Worm (Caenorhabditis elegans) whole organism, young adult: ENCODE data around the gene C56A3.8.

Source experiments
- B0035.1 ChIP-seq: sonication (generic microtip); optimal IDR thresholded peaks from 2 replicates; lab custom pipeline; 2016; ENCODE audit warnings: missing genetic modification characterization, mild to moderate bottlenecking, missing compliant biosample characterization, missing genotype, missing genetic modification reagents
- B0261.1 ChIP-seq: sonication (generic microtip); optimal IDR thresholded peaks from 2 replicates; lab custom pipeline; 2016; ENCODE audit warnings: mild to moderate bottlenecking, missing genetic modification characterization, moderate library complexity, missing compliant biosample characterization
- C06A6.2 ChIP-seq: fragments of 200-800 bp; sonication (Bioruptor generic); conservative IDR thresholded peaks from 2 replicates; pipeline ENCODE4 v1.3.6; 2022; ENCODE audit warnings: missing genetic modification characterization, missing compliant biosample characterization
- D2030.7 ChIP-seq: fragments of 200-800 bp; sonication (Bioruptor generic); IDR thresholded peaks from 2 replicates; pipeline ENCODE4 v1.3.6; 2022; ENCODE audit warnings: missing genetic modification reagents, missing genetic modification characterization, missing compliant biosample characterization
- F23B12.7 ChIP-seq: sonication (generic microtip); optimal IDR thresholded peaks from 2 replicates; lab custom pipeline; 2017; ENCODE audit warnings: missing genetic modification characterization, mild to moderate bottlenecking, missing compliant biosample characterization, antibody characterized with exemption, moderate library complexity; ENCODE audit not compliant: insufficient read depth
- F39B2.1 ChIP-seq: fragments of 200-800 bp; sonication (Bioruptor generic); IDR thresholded peaks from 2 replicates; pipeline ENCODE4 v1.3.6; 2022; ENCODE audit warnings: missing genetic modification reagents, missing genetic modification characterization, missing compliant biosample characterization
- T07F8.4 ChIP-seq: sonication (generic microtip); optimal IDR thresholded peaks from 2 replicates; lab custom pipeline; 2016; ENCODE audit warnings: mild to moderate bottlenecking, missing genetic modification characterization, moderate library complexity, missing compliant biosample characterization
- T26A5.8 ChIP-seq: sonication (generic microtip); optimal IDR thresholded peaks from 2 replicates; lab custom pipeline; 2016; ENCODE audit warnings: missing genetic modification characterization, missing compliant biosample characterization
- Y56A3A.18 ChIP-seq: fragments of 200-800 bp; sonication (Bioruptor generic); IDR thresholded peaks from 2 replicates; pipeline ENCODE4 v1.3.6; 2022; ENCODE audit warnings: missing genetic modification reagents, missing genetic modification characterization, missing compliant biosample characterization
- Y95B8A.8 ChIP-seq: fragments of 200-800 bp; sonication (Bioruptor generic); IDR thresholded peaks from 2 replicates; pipeline ENCODE4 v1.3.6; 2022; ENCODE audit warnings: missing genetic modification reagents, missing genetic modification characterization, missing compliant biosample characterization
- atf-7 ChIP-seq: sonication (generic microtip); optimal IDR thresholded peaks from 2 replicates; lab custom pipeline; 2017; ENCODE audit warnings: mild to moderate bottlenecking, missing genetic modification characterization, missing compliant biosample characterization
- attf-3 ChIP-seq: fragments of 200-800 bp; sonication (Bioruptor generic); conservative IDR thresholded peaks from 2 replicates; pipeline ENCODE4 v1.3.6; 2022; ENCODE audit warnings: missing genetic modification reagents, missing genetic modification characterization, missing compliant biosample characterization
- bed-1 ChIP-seq: fragments of 200-800 bp; sonication (Bioruptor generic); IDR thresholded peaks from 2 replicates; pipeline ENCODE4 v1.3.6; 2022; ENCODE audit warnings: missing genetic modification reagents, missing genetic modification characterization, missing compliant biosample characterization
- ccch-3 ChIP-seq: fragments of 200-800 bp; sonication (Bioruptor generic); optimal IDR thresholded peaks from 2 replicates; lab custom pipeline; 2018; ENCODE audit warnings: mild to moderate bottlenecking, missing genetic modification characterization, missing compliant biosample characterization
- ceh-40 ChIP-seq: fragments of 200-800 bp; sonication (Bioruptor generic); IDR thresholded peaks from 2 replicates; pipeline ENCODE4 v1.3.6; 2022; ENCODE audit warnings: missing genetic modification characterization, missing compliant biosample characterization
- ceh-58 ChIP-seq: fragments of 200-800 bp; sonication (Bioruptor generic); IDR thresholded peaks from 2 replicates; pipeline ENCODE4 v1.3.6; 2022; ENCODE audit warnings: missing genetic modification characterization, missing compliant biosample characterization
- efl-1 ChIP-seq: fragments of 150-350 bp; optimal IDR thresholded peaks from 2 replicates; lab custom pipeline; 2014; ENCODE audit warnings: missing biosample characterization, missing genetic modification reagents, missing genetic modification characterization
- egl-18 ChIP-seq: fragments of 200-800 bp; sonication (Bioruptor generic); IDR thresholded peaks from 2 replicates; pipeline ENCODE4 v1.3.6; 2022; ENCODE audit warnings: missing genetic modification reagents, missing genetic modification characterization, missing compliant biosample characterization
- ets-4 ChIP-seq: fragments of 200-800 bp; sonication (Bioruptor generic); optimal IDR thresholded peaks from 2 replicates; lab custom pipeline; 2018; ENCODE audit warnings: mild to moderate bottlenecking, missing genetic modification characterization, missing compliant biosample characterization
- fkh-3 ChIP-seq: sonication (generic microtip); optimal IDR thresholded peaks from 2 replicates; lab custom pipeline; 2016; ENCODE audit warnings: mild to moderate bottlenecking, missing genetic modification characterization, missing compliant biosample characterization
- gei-17 ChIP-seq: fragments of 200-800 bp; sonication (Bioruptor generic); optimal IDR thresholded peaks from 2 replicates; lab custom pipeline; 2018; ENCODE audit warnings: mild to moderate bottlenecking, missing genetic modification characterization, missing compliant biosample characterization
- him-1 ChIP-seq: sonication (generic microtip); optimal IDR thresholded peaks from 2 replicates; lab custom pipeline; 2016; ENCODE audit warnings: missing genotype, missing genetic modification reagents, missing genetic modification characterization, missing compliant biosample characterization
- hmg-20 ChIP-seq: fragments of 200-800 bp; sonication (Bioruptor generic); IDR thresholded peaks from 2 replicates; pipeline ENCODE4 v1.3.6; 2022; ENCODE audit warnings: missing genetic modification reagents, missing genetic modification characterization, missing compliant biosample characterization
- lag-1 ChIP-seq: fragments of 200-800 bp; sonication (Bioruptor generic); IDR thresholded peaks from 2 replicates; pipeline ENCODE4 v1.3.6; 2022; ENCODE audit warnings: missing genetic modification reagents, missing genetic modification characterization, missing compliant biosample characterization
- lin-26 ChIP-seq: fragments of 200-800 bp; sonication (Bioruptor generic); IDR thresholded peaks from 2 replicates; pipeline ENCODE4 v1.3.6; 2022; ENCODE audit warnings: missing genetic modification reagents, missing genetic modification characterization, missing compliant biosample characterization
- lsl-1 ChIP-seq: fragments of 200-800 bp; sonication (Bioruptor generic); optimal IDR thresholded peaks from 2 replicates; lab custom pipeline; 2018; ENCODE audit warnings: mild to moderate bottlenecking, missing genetic modification characterization, moderate library complexity, missing compliant biosample characterization
- madf-10 ChIP-seq: sonication (generic microtip); optimal IDR thresholded peaks from 2 replicates; lab custom pipeline; 2016; ENCODE audit warnings: mild to moderate bottlenecking, missing genetic modification characterization, missing compliant biosample characterization
- madf-6 ChIP-seq: fragments of 200-800 bp; sonication (Bioruptor generic); IDR thresholded peaks from 2 replicates; pipeline ENCODE4 v1.3.6; 2022; ENCODE audit warnings: missing genetic modification reagents, missing genetic modification characterization, missing compliant biosample characterization
- madf-8 ChIP-seq: fragments of 200-800 bp; sonication (Bioruptor generic); conservative IDR thresholded peaks from 2 replicates; pipeline ENCODE4 v1.3.6; 2022; ENCODE audit warnings: missing genetic modification reagents, missing genetic modification characterization, missing compliant biosample characterization
- mcd-1 ChIP-seq: fragments of 200-800 bp; sonication (Bioruptor generic); IDR thresholded peaks from 2 replicates; pipeline ENCODE4 v1.3.6; 2022; ENCODE audit warnings: missing genetic modification reagents, missing genetic modification characterization, missing compliant biosample characterization
- mes-4 ChIP-seq: sonication (generic microtip); optimal IDR thresholded peaks from 2 replicates; lab custom pipeline; 2016; ENCODE audit warnings: missing genotype, missing genetic modification characterization, missing compliant biosample characterization
- nhr-179 ChIP-seq: sonication (generic microtip); optimal IDR thresholded peaks from 2 replicates; lab custom pipeline; 2016; ENCODE audit warnings: mild to moderate bottlenecking, missing genetic modification characterization, missing compliant biosample characterization
- nhr-90 ChIP-seq: sonication (generic microtip); optimal IDR thresholded peaks from 2 replicates; lab custom pipeline; 2016; ENCODE audit warnings: missing genotype, mild to moderate bottlenecking, missing genetic modification characterization, missing compliant biosample characterization
- pha-4 ChIP-seq: fragments of 150-350 bp; sonication (generic microtip); optimal IDR thresholded peaks from 2 replicates; lab custom pipeline; 2014; ENCODE audit warnings: missing biosample characterization, missing genetic modification reagents, missing genetic modification characterization
- sdz-38 ChIP-seq: sonication (generic microtip); optimal IDR thresholded peaks from 2 replicates; lab custom pipeline; 2016; ENCODE audit warnings: missing genotype, missing genetic modification characterization, missing compliant biosample characterization
- snpc-3.4 ChIP-seq: sonication (generic microtip); optimal IDR thresholded peaks from 2 replicates; lab custom pipeline; 2017; ENCODE audit warnings: missing genetic modification characterization, mild to moderate bottlenecking, missing compliant biosample characterization, antibody characterized with exemption, moderate library complexity, missing genotype, missing genetic modification reagents
- xnd-1 ChIP-seq: sonication (generic microtip); optimal IDR thresholded peaks from 2 replicates; lab custom pipeline; 2016; ENCODE audit warnings: missing genotype, missing genetic modification reagents, missing genetic modification characterization, missing compliant biosample characterization
- zfh-2 ChIP-seq: fragments of 200-800 bp; sonication (Bioruptor generic); conservative IDR thresholded peaks from 2 replicates; pipeline ENCODE4 v1.3.6; 2022; ENCODE audit warnings: missing genetic modification reagents, missing genetic modification characterization, missing compliant biosample characterization

C56A3.8 gene

DNA sequence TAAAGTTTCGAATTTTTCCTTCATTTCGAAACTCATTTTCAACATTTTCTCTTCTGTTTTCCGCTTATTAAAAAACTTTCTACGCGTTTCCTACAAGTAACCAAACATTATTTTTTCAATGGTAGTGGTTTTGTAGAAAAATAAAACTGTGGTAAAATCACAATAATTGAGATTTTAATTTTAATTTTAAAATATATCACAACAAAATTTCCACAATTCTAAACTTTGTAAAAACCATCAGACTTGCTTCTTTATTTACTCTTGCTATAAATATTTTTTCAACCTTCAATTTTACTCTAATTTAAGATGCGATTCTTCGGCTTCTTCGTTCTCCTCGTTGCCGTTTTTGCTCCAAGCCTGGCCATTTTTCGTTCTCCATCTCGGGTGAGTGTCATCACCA, 27.8 kb downstream of the C56A3.8 start, which contains the start of gene F53F4.17 (continued):
- TF ChIP-seq zfh-2 (no peak), F39B2.1 (GFP tag; lab: Robert Waterston, UW) (no peak), sdz-38 (tag; lab: Kevin White, UChicago) (no peak), D2030.7 (GFP tag; lab: Robert Waterston, UW) (no peak), mes-4 (tag; lab: Kevin White, UChicago) (no peak), gei-17 (GFP tag; lab: Kevin White, UChicago) (no peak), fkh-3 (tag; lab: Kevin White, UChicago) (no peak)

DNA sequence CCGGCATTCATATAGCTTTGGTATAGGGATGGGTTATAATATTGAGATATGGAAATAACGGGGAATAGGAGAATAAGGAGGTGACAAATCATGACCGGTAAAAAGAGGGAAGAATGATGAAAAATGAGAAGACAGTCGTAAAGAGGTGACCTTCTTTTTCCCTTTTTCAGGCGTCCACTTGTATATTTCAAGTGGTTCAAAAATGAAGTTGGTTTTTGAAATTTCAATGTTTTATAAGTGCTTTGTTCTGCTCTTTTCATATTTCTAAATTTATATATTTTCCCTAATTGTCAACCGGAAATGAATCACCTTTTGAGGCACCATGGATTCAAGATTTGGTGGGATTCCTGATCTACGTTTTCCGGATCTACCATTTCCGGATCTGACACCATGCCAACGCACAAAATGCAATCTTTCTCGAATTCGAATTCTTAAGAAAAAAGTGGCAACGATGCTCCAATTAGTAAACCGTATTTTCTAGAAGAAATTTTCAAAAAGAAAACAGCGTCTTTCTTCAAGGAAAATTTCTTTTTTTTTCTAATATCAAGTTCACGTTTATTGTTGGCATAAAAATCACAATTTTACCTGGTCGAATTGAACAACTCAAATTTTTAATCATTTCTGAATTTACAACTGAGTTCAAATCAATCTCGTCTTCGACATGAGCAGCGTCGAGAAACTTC, 29.6 kb downstream of the C56A3.8 start, which contains the start of the genes F53F4.2 and F53F4.18:
F53F4.2 (minus strand) TSS at position 101 of the 683 bp plus-strand sequence.
F53F4.18 (plus strand) TSS at position 633 of the 683 bp plus-strand sequence.
- TF ChIP-seq ets-4 (no peak), nhr-179 (tag; lab: Kevin White, UChicago) (no peak), egl-18 (GFP tag; lab: Robert Waterston, UW) (no peak), lin-26 (GFP tag; lab: Robert Waterston, UW) (no peak)
- TF ChIP-seq, all 124 proteins: peak for 0

DNA sequence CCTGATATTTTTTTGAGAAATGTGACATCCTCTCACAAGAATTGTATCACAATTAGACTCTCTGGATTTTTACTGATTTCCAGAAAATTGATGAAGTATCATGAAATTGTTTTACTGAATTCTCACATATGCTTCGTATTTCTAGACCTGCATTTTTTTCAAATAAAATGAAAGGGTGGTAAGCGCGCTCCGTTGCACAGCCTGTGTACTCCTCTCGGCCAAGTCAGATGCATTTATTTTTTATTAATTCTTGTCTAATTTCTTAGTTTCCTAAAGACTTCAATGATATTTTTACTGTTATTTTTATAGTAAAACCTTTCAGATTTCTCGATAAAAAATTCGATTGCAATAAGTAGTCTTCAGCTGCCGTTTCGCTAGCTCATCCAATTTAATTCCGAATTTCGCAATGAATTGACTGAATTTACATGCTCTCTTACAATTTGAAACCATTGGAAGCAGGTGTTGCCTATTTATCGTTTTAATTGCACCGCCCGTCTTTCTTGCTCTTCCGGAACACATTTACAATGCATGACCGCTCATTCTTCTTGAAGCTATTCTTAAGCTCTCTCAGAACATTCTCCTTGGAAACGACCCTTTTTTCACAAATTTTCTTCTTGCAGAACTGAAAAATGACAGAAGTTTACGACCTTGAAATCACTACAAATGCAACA, 31.6 kb downstream of the C56A3.8 start, which contains the start of gene tbcb-1:
tbcb-1 (plus strand) TSS at position 621 of the 671 bp plus-strand sequence.
- TF ChIP-seq mcd-1 (GFP tag; lab: Robert Waterston, UW) (peak; percentile 92), snpc-3.4 (tag; lab: Kevin White, UChicago) (peak; percentile 0), him-1 (tag; lab: Kevin White, UChicago) (peak; percentile 36), lsl-1 (peak; percentile 32), T07F8.4 (tag; lab: Kevin White, UChicago) (no peak), madf-6 (GFP tag; lab: Robert Waterston, UW) (peak; percentile 92), xnd-1 (tag; lab: Kevin White, UChicago) (peak; percentile 79), lag-1 (GFP tag; lab: Robert Waterston, UW) (no peak), zfh-2 (no peak), madf-8 (GFP tag; lab: Robert Waterston, UW) (peak; percentile 90), attf-3 (GFP tag; lab: Robert Waterston, UW) (0 out of 2 replicates have a peak, but pooled peaks have one; percentile 19)

ce11 chrV:13593083-13593482, 33.0 kb downstream of the C56A3.8 start, which contains the start of gene F53F4.4:
F53F4.4 (plus strand) TSS chrV:13593383.
- TF ChIP-seq madf-6 (GFP tag; lab: Robert Waterston, UW) (peak; percentile 47; the same call in 1 of the 2 replicates), B0261.1 (no peak), Y95B8A.8 (GFP tag; lab: Robert Waterston, UW) (0 out of 2 replicates have a peak, but pooled peaks have one; percentile 18)

- TF ChIP-seq hmg-20 (no peak), C06A6.2 (GFP tag; lab: Robert Waterston, UW) (no peak), T26A5.8 (tag; lab: Kevin White, UChicago) (no peak), ceh-40 (no peak), pha-4 (tag; lab: Kevin White, UChicago) (no peak), D2030.7 (GFP tag; lab: Robert Waterston, UW) (no peak), lag-1 (GFP tag; lab: Robert Waterston, UW) (no peak), efl-1 (GFP tag; lab: Kevin White, UChicago) (no peak), B0035.1 (tag; lab: Kevin White, UChicago) (no peak), atf-7 (tag; lab: Kevin White, UChicago) (no peak), nhr-90 (tag; lab: Kevin White, UChicago) (no peak), Y56A3A.18 (GFP tag; lab: Robert Waterston, UW) (no peak), madf-10 (no peak), ccch-3 (GFP tag; lab: Kevin White, UChicago) (no peak), F23B12.7 (tag; lab: Kevin White, UChicago) (no peak), bed-1 (GFP tag; lab: Robert Waterston, UW) (no peak), ceh-58 (GFP tag; lab: Robert Waterston, UW) (no peak)
Observed at ce11 chrV:13598370-13598769, 38.3 kb downstream of the C56A3.8 start.
